Fruit fly (Drosophila melanogaster) whole organism, embryonic: ENCODE data around the gene Rpn11.

Experiments used
- CG10462 ChIP-seq: fragments of 200-800 bp; sonication (Bioruptor generic); optimal IDR thresholded peaks from 2 replicates; lab custom pipeline; 2016; ENCODE audit warnings: missing biosample characterization, missing genetic modification characterization
- CG10654 ChIP-seq: fragments of 200-800 bp; sonication (Bioruptor generic); optimal IDR thresholded peaks from 2 replicates; lab custom pipeline; 2016; ENCODE audit warnings: missing biosample characterization, missing genetic modification characterization
- CG11504 ChIP-seq: fragments of 200-800 bp; sonication (Bioruptor generic); optimal IDR thresholded peaks from 3 replicates; lab custom pipeline; 2019; ENCODE audit warnings: missing biosample characterization, mild to moderate bottlenecking, missing genetic modification characterization, moderate library complexity
- CG12391 ChIP-seq: fragments of 200-800 bp; sonication (Bioruptor generic); optimal IDR thresholded peaks from 3 replicates; lab custom pipeline; 2018; ENCODE audit warnings: missing biosample characterization, mild to moderate bottlenecking, missing genetic modification characterization, moderate library complexity
- CG12769 ChIP-seq: fragments of 200-800 bp; sonication (Bioruptor generic); optimal IDR thresholded peaks from 2 replicates; lab custom pipeline; 2019; ENCODE audit warnings: missing biosample characterization, mild to moderate bottlenecking, missing genetic modification characterization, moderate library complexity
- CG13287 ChIP-seq: fragments of 200-800 bp; sonication (Bioruptor generic); IDR thresholded peaks from 2 replicates; pipeline ENCODE4 v1.3.6; 2022; ENCODE audit warnings: missing biosample characterization, missing genetic modification characterization; ENCODE audit not compliant: partially characterized antibody
- CG14441 ChIP-seq: fragments of 200-800 bp; sonication (Bioruptor generic); IDR thresholded peaks from 2 replicates; pipeline ENCODE4 v1.3.6; 2022; ENCODE audit warnings: missing biosample characterization, missing genetic modification characterization
- CG2116 ChIP-seq: fragments of 200-800 bp; sonication (Bioruptor generic); optimal IDR thresholded peaks from 3 replicates; lab custom pipeline; 2018; ENCODE audit warnings: missing biosample characterization, mild to moderate bottlenecking, missing genetic modification characterization
- CG31365 ChIP-seq: fragments of 200-800 bp; sonication (Bioruptor generic); optimal IDR thresholded peaks from 2 replicates; lab custom pipeline; 2018; ENCODE audit warnings: missing biosample characterization, mild to moderate bottlenecking, missing genetic modification characterization
- CG4707 ChIP-seq: fragments of 200-800 bp; sonication (Bioruptor generic); optimal IDR thresholded peaks from 2 replicates; lab custom pipeline; 2018; ENCODE audit warnings: missing biosample characterization, mild to moderate bottlenecking, missing genetic modification characterization, moderate library complexity
- CG8290 ChIP-seq, 3 experiments: fragments of 200-800 bp; sonication (Bioruptor generic); optimal IDR thresholded peaks; 2 replicates each; lab custom pipeline; 2016 to 2019; ENCODE audit warnings: missing biosample characterization in 3 of 3, missing genetic modification characterization in 3 of 3, mild to moderate bottlenecking in 2 of 3, moderate library complexity in 1 of 3
- CG9727 ChIP-seq: fragments of 200-800 bp; sonication (Bioruptor generic); optimal IDR thresholded peaks from 3 replicates; lab custom pipeline; 2017; ENCODE audit warnings: missing biosample characterization, mild to moderate bottlenecking, missing genetic modification characterization
- D19A ChIP-seq: fragments of 200-800 bp; optimal IDR thresholded peaks from 3 replicates; lab custom pipeline; 2019; ENCODE audit warnings: missing biosample characterization, mild to moderate bottlenecking, missing genetic modification characterization, moderate library complexity
- Dbx ChIP-seq: fragments of 200-800 bp; sonication (Bioruptor generic); IDR thresholded peaks from 3 replicates; pipeline ENCODE4 v1.3.6; 2022; ENCODE audit warnings: missing biosample characterization, missing genetic modification characterization
- Fer3 ChIP-seq: fragments of 200-800 bp; sonication (Bioruptor generic); optimal IDR thresholded peaks from 2 replicates; lab custom pipeline; 2018; ENCODE audit warnings: missing biosample characterization, mild to moderate bottlenecking, missing genetic modification characterization, moderate library complexity
- HLHmδ ChIP-seq: fragments of 200-800 bp; sonication (Bioruptor generic); optimal IDR thresholded peaks from 2 replicates; lab custom pipeline; 2018; ENCODE audit warnings: missing biosample characterization, mild to moderate bottlenecking, missing genetic modification characterization, moderate library complexity
- Hr51 ChIP-seq, 2 experiments: fragments of 200-800 bp; sonication (Bioruptor generic); optimal IDR thresholded peaks; 2 replicates in 1 of 2; 3 replicates in 1 of 2; lab custom pipeline; 2016 to 2018; ENCODE audit warnings: missing biosample characterization in 2 of 2, missing genetic modification characterization in 2 of 2, mild to moderate bottlenecking in 1 of 2, moderate library complexity in 1 of 2
- Lim3 ChIP-seq: fragments of 200-800 bp; sonication (Bioruptor generic); IDR thresholded peaks from 2 replicates; pipeline ENCODE4 v1.3.6; 2022; ENCODE audit warnings: missing biosample characterization, missing genetic modification characterization
- Lpt ChIP-seq: fragments of >200 bp; optimal IDR thresholded peaks from 2 replicates; lab custom pipeline; 2018; ENCODE audit warnings: missing biosample characterization, missing genetic modification characterization
- Mes4 ChIP-seq: fragments of 200-800 bp; sonication (Bioruptor generic); optimal IDR thresholded peaks from 2 replicates; lab custom pipeline; 2016; ENCODE audit warnings: missing biosample characterization, missing genetic modification characterization
- Optix ChIP-seq: fragments of 200-800 bp; sonication (Bioruptor generic); IDR thresholded peaks from 3 replicates; pipeline ENCODE4 v1.3.6; 2022; ENCODE audit warnings: missing biosample characterization, missing genetic modification characterization
- Stat92E ChIP-seq, 3 experiments: fragments of >200 bp in 2 of 3; fragments of 200-800 bp in 1 of 3; sonication (Bioruptor generic) in 1 of 3; optimal IDR thresholded peaks; 2 replicates each; lab custom pipeline; 2017 to 2019; ENCODE audit warnings: missing biosample characterization in 3 of 3, missing genetic modification characterization in 3 of 3, mild to moderate bottlenecking in 1 of 3, moderate library complexity in 1 of 3
- Tbp ChIP-seq: fragments of >200 bp; optimal IDR thresholded peaks from 2 replicates; lab custom pipeline; 2018; ENCODE audit warnings: missing biosample characterization, missing genetic modification characterization
- amos ChIP-seq: fragments of 200-800 bp; sonication (Bioruptor generic); IDR thresholded peaks from 2 replicates; pipeline ENCODE4 v1.3.6; 2022; ENCODE audit warnings: missing biosample characterization, missing genetic modification characterization; ENCODE audit not compliant: partially characterized antibody
- ara ChIP-seq: fragments of 200-800 bp; sonication (Bioruptor generic); IDR thresholded peaks from 2 replicates; pipeline ENCODE4 v1.3.6; 2022; ENCODE audit warnings: missing biosample characterization, missing genetic modification characterization
- bab2 ChIP-seq: fragments of 200-800 bp; sonication (Bioruptor generic); optimal IDR thresholded peaks from 2 replicates; lab custom pipeline; 2016; ENCODE audit warnings: missing biosample characterization, missing genetic modification characterization
- br ChIP-seq: fragments of >200 bp; optimal IDR thresholded peaks from 2 replicates; lab custom pipeline; 2017
- ewg ChIP-seq: fragments of 200-800 bp; sonication (Bioruptor generic); optimal IDR thresholded peaks from 3 replicates; lab custom pipeline; 2017; ENCODE audit warnings: mild to moderate bottlenecking, missing biosample characterization, missing genetic modification reagents, missing genetic modification characterization
- grn ChIP-seq: fragments of 200-800 bp; sonication (Bioruptor generic); optimal IDR thresholded peaks from 3 replicates; lab custom pipeline; 2017; ENCODE audit warnings: missing biosample characterization, missing genetic modification characterization
- gro ChIP-seq: fragments of 200-800 bp; sonication (Bioruptor generic); optimal IDR thresholded peaks from 2 replicates; lab custom pipeline; 2016; ENCODE audit warnings: missing biosample characterization, missing genetic modification characterization
- gt ChIP-seq: fragments of 200-800 bp; sonication (Bioruptor generic); IDR thresholded peaks from 2 replicates; pipeline ENCODE4 v1.3.6; 2022; ENCODE audit warnings: missing biosample characterization, missing genetic modification characterization
- hkb ChIP-seq, 2 experiments: fragments of 200-800 bp in 1 of 2; fragments of >200 bp in 1 of 2; sonication (Bioruptor generic) in 1 of 2; IDR thresholded peaks in 1 of 2; optimal IDR thresholded peaks in 1 of 2; 2 replicates each; pipeline versions ENCODE4 v1.3.6 to Lab custom; 2017 to 2022; ENCODE audit warnings: missing biosample characterization in 1 of 2, missing genetic modification characterization in 1 of 2
- inv ChIP-seq: fragments of 200-800 bp; sonication (Bioruptor generic); IDR thresholded peaks from 2 replicates; pipeline ENCODE4 v1.3.6; 2022; ENCODE audit warnings: missing biosample characterization, missing genetic modification characterization; ENCODE audit not compliant: partially characterized antibody
- jigr1 ChIP-seq: fragments of 200-800 bp; sonication (Bioruptor generic); IDR thresholded peaks from 3 replicates; pipeline ENCODE4 v1.3.6; 2022; ENCODE audit warnings: missing biosample characterization, missing genetic modification characterization
- kay ChIP-seq: fragments of 200-800 bp; sonication (Bioruptor generic); optimal IDR thresholded peaks from 2 replicates; lab custom pipeline; 2016; ENCODE audit warnings: missing biosample characterization, missing genetic modification characterization
- knrl ChIP-seq: fragments of 200-800 bp; sonication (Bioruptor generic); IDR thresholded peaks from 3 replicates; pipeline ENCODE4 v1.3.6; 2022; ENCODE audit warnings: missing biosample characterization, missing genetic modification characterization; ENCODE audit not compliant: partially characterized antibody
- lilli ChIP-seq: fragments of 200-800 bp; sonication (Bioruptor generic); optimal IDR thresholded peaks from 3 replicates; lab custom pipeline; 2016; ENCODE audit warnings: missing biosample characterization, missing genetic modification characterization
- lmd ChIP-seq: fragments of 200-800 bp; sonication (Bioruptor generic); IDR thresholded peaks from 2 replicates; pipeline ENCODE4 v1.3.6; 2022; ENCODE audit warnings: missing biosample characterization, missing genetic modification characterization
- nom ChIP-seq: fragments of 200-800 bp; sonication (Bioruptor generic); optimal IDR thresholded peaks from 2 replicates; lab custom pipeline; 2017; ENCODE audit warnings: missing biosample characterization, missing genetic modification characterization, mild to moderate bottlenecking, moderate library complexity, missing genetic modification reagents
- peb ChIP-seq: fragments of 200-800 bp; sonication (Bioruptor generic); IDR thresholded peaks from 2 replicates; pipeline ENCODE4 v1.3.6; 2022; ENCODE audit warnings: missing biosample characterization, missing genetic modification characterization
- pnt ChIP-seq: fragments of 200-800 bp; sonication (Bioruptor generic); optimal IDR thresholded peaks from 3 replicates; lab custom pipeline; 2016; ENCODE audit warnings: missing biosample characterization, missing genetic modification characterization
- ranshi ChIP-seq: fragments of 200-800 bp; sonication (Bioruptor generic); IDR thresholded peaks from 2 replicates; pipeline ENCODE4 v1.3.6; 2022; ENCODE audit warnings: missing biosample characterization, missing genetic modification characterization
- sima ChIP-seq: fragments of 200-800 bp; sonication (Bioruptor generic); optimal IDR thresholded peaks from 2 replicates; lab custom pipeline; 2016; ENCODE audit warnings: missing biosample characterization, missing genetic modification characterization
- sob ChIP-seq: fragments of 200-800 bp; sonication (Bioruptor generic); IDR thresholded peaks from 2 replicates; pipeline ENCODE4 v1.3.6; 2022; ENCODE audit warnings: missing biosample characterization, missing genetic modification characterization
- sug ChIP-seq: fragments of 200-800 bp; optimal IDR thresholded peaks from 2 replicates; lab custom pipeline; 2019; ENCODE audit warnings: missing biosample characterization, mild to moderate bottlenecking, missing genetic modification characterization, moderate library complexity
- tup ChIP-seq: fragments of 200-800 bp; sonication (Bioruptor generic); optimal IDR thresholded peaks from 2 replicates; lab custom pipeline; 2016; ENCODE audit warnings: missing biosample characterization, mild to moderate bottlenecking, missing genetic modification characterization, moderate library complexity
- unpg ChIP-seq: fragments of 200-800 bp; sonication (Bioruptor generic); optimal IDR thresholded peaks from 3 replicates; lab custom pipeline; 2018; ENCODE audit warnings: missing biosample characterization, mild to moderate bottlenecking, missing genetic modification characterization, moderate library complexity
- zfh1 ChIP-seq: fragments of 200-800 bp; sonication (Bioruptor generic); IDR thresholded peaks from 3 replicates; pipeline ENCODE4 v1.3.6; 2022; ENCODE audit warnings: missing biosample characterization, missing genetic modification characterization

Gene Rpn11

dm6 chr2L:5009306-5010030, 50.1 kb downstream of the Rpn11 start, which contains the start of gene Rtnl1:
Gene Rtnl1, minus strand, starts transcription at chr2L:5009720.
- TF ChIP-seq Optix (GFP tag; lab: Robert Waterston, UW) (no peak), CG4707 (GFP tag; lab: Kevin White, UChicago) (no peak), Mes4 (GFP tag; lab: Kevin White, UChicago) (no peak), HLHmδ (GFP tag; lab: Kevin White, UChicago) (no peak), gro (GFP tag; lab: Kevin White, UChicago) (peak; percentile 84), jigr1 (GFP tag; lab: Robert Waterston, UW) (no peak), gt (no peak), tup (GFP tag; lab: Kevin White, UChicago) (no peak), Lpt (GFP tag; lab: Kevin White, UChicago) (no peak), CG2116 (GFP tag; lab: Kevin White, UChicago) (peak; percentile 73), Dbx (peak; percentile 42; the same call in 2 of the 3 replicates), amos (GFP tag; lab: Robert Waterston, UW) (peak; percentile 96), nom (peak; percentile 30), ara (GFP tag; lab: Robert Waterston, UW) (no peak), Hr51 (GFP tag; optimal IDR thresholded peaks at IDR 0.05; lab: Kevin White, UChicago) (peak; percentile 3 to 15), Stat92E (GFP tag; optimal IDR thresholded peaks at IDR 0.05; lab: Kevin White, UChicago) (no peak), hkb (optimal IDR thresholded peaks at IDR 0.05; lab: Kevin White, UChicago) (peak; percentile 94), hkb (GFP tag; IDR thresholded peaks at IDR 0.05; lab: Robert Waterston, UW) (no peak; the same call in 1 of the 2 replicates), zfh1 (GFP tag; lab: Robert Waterston, UW) (no peak), CG13287 (GFP tag; lab: Robert Waterston, UW) (peak; percentile 97), br (lab: Kevin White, UChicago) (no peak), Lim3 (GFP tag; lab: Robert Waterston, UW) (no peak), kay (GFP tag; lab: Kevin White, UChicago) (no peak), lilli (GFP tag; lab: Kevin White, UChicago) (peak; percentile 32), D19A (tag; lab: Kevin White, UChicago) (no peak), sug (tag; lab: Kevin White, UChicago) (peak; percentile 63), CG9727 (GFP tag; lab: Kevin White, UChicago) (peak; percentile 25), CG14441 (GFP tag; lab: Robert Waterston, UW) (no peak), sima (no peak), CG12769 (tag; lab: Kevin White, UChicago) (no peak), CG11504 (tag; lab: Kevin White, UChicago) (peak; percentile 93), inv (GFP tag; lab: Robert Waterston, UW) (peak; percentile 85), lmd (GFP tag; lab: Robert Waterston, UW) (no peak), ranshi (GFP tag; lab: Robert Waterston, UW) (no peak), unpg (GFP tag; lab: Kevin White, UChicago) (no peak), knrl (GFP tag; lab: Robert Waterston, UW) (peak; percentile 92), peb (no peak), CG8290 (GFP tag; optimal IDR thresholded peaks at IDR 0.05; lab: Kevin White, UChicago) (peak; percentile 51), CG8290 (tag; optimal IDR thresholded peaks at IDR 0.05; lab: Kevin White, UChicago) (peak in 1 of 2 experiments; percentile 88), ewg (GFP tag; lab: Kevin White, UChicago) (peak; percentile 100), Tbp (GFP tag; lab: Kevin White, UChicago) (peak; percentile 44), pnt (GFP tag; lab: Kevin White, UChicago) (no peak), CG10654 (GFP tag; lab: Kevin White, UChicago) (no peak), CG10462 (GFP tag; lab: Kevin White, UChicago) (no peak), sob (GFP tag; lab: Robert Waterston, UW) (no peak; the same call in 1 of the 2 replicates), bab2 (GFP tag; lab: Kevin White, UChicago) (no peak), Fer3 (tag; lab: Kevin White, UChicago) (no peak), CG31365 (peak; percentile 47), grn (GFP tag; lab: Kevin White, UChicago) (no peak), CG12391 (tag; lab: Kevin White, UChicago) (peak; percentile 51)
